Worm (Caenorhabditis elegans) whole organism, late embryonic: ENCODE data around the gene exo-1.

Experiments
- C38D4.7 ChIP-seq: fragments of 200-800 bp; sonication (Bioruptor generic); optimal IDR thresholded peaks from 2 replicates; lab custom pipeline; 2018; ENCODE audit warnings: mild to moderate bottlenecking, missing genetic modification characterization, moderate library complexity, missing compliant biosample characterization
- F13H6.1 ChIP-seq: sonication (generic microtip); optimal IDR thresholded peaks from 2 replicates; lab custom pipeline; 2016; ENCODE audit warnings: missing genetic modification characterization, missing compliant biosample characterization
- K02D7.2 ChIP-seq: sonication (generic microtip); optimal IDR thresholded peaks from 2 replicates; lab custom pipeline; 2017; ENCODE audit warnings: mild to moderate bottlenecking, missing genetic modification characterization, missing compliant biosample characterization
- K09A11.1 ChIP-seq: sonication (generic microtip); optimal IDR thresholded peaks from 2 replicates; lab custom pipeline; 2017; ENCODE audit warnings: antibody characterized with exemption, mild to moderate bottlenecking, missing genetic modification characterization, missing compliant biosample characterization; ENCODE audit not compliant: insufficient read depth
- Y22D7AL.16 ChIP-seq: sonication (generic microtip); optimal IDR thresholded peaks from 2 replicates; lab custom pipeline; 2016; ENCODE audit warnings: missing genetic modification characterization, missing compliant biosample characterization
- ahr-1 ChIP-seq: sonication (generic microtip); optimal IDR thresholded peaks from 2 replicates; lab custom pipeline; 2016; ENCODE audit warnings: missing genetic modification characterization, missing compliant biosample characterization
- ama-1 ChIP-seq: fragments of 150-350 bp; optimal IDR thresholded peaks from 2 replicates; lab custom pipeline; 2014
- ceh-18 ChIP-seq: sonication (generic microtip); optimal IDR thresholded peaks from 2 replicates; lab custom pipeline; 2016; ENCODE audit warnings: missing genetic modification characterization, missing compliant biosample characterization
- ceh-19 ChIP-seq: fragments of 200-800 bp; sonication (Bioruptor generic); optimal IDR thresholded peaks from 2 replicates; lab custom pipeline; 2018; ENCODE audit warnings: mild to moderate bottlenecking, missing genetic modification characterization, missing compliant biosample characterization
- ceh-2 ChIP-seq: sonication (generic microtip); optimal IDR thresholded peaks from 2 replicates; lab custom pipeline; 2016; ENCODE audit warnings: missing genotype, missing genetic modification characterization, missing compliant biosample characterization
- ceh-22 ChIP-seq: sonication (generic microtip); optimal IDR thresholded peaks from 2 replicates; lab custom pipeline; 2017; ENCODE audit warnings: missing biosample characterization, missing genetic modification characterization
- ceh-24 ChIP-seq: sonication (generic microtip); optimal IDR thresholded peaks from 2 replicates; lab custom pipeline; 2016; ENCODE audit warnings: mild to moderate bottlenecking, missing genetic modification characterization, missing compliant biosample characterization
- ceh-30 ChIP-seq: fragments of 150-350 bp; optimal IDR thresholded peaks from 2 replicates; lab custom pipeline; 2014; ENCODE audit warnings: missing biosample characterization, missing genetic modification characterization
- ceh-31 ChIP-seq: sonication (generic microtip); optimal IDR thresholded peaks from 2 replicates; lab custom pipeline; 2016; ENCODE audit warnings: missing genetic modification characterization, missing compliant biosample characterization
- ceh-34 ChIP-seq: sonication (generic microtip); optimal IDR thresholded peaks from 2 replicates; lab custom pipeline; 2016; ENCODE audit warnings: mild to moderate bottlenecking, missing genetic modification characterization, missing compliant biosample characterization
- ceh-48 ChIP-seq: sonication (generic microtip); optimal IDR thresholded peaks from 2 replicates; lab custom pipeline; 2016; ENCODE audit warnings: missing genetic modification characterization, inconsistent platforms, missing compliant biosample characterization
- ceh-6 ChIP-seq: fragments of 200-800 bp; sonication (Bioruptor generic); optimal IDR thresholded peaks from 2 replicates; lab custom pipeline; 2018; ENCODE audit warnings: mild to moderate bottlenecking, missing genetic modification characterization, missing compliant biosample characterization
- dmd-4 ChIP-seq: sonication (generic microtip); optimal IDR thresholded peaks from 2 replicates; lab custom pipeline; 2016; ENCODE audit warnings: borderline replicate concordance, missing genetic modification characterization, missing compliant biosample characterization
- elt-2 ChIP-seq: sonication (generic microtip); optimal IDR thresholded peaks from 2 replicates; lab custom pipeline; 2016; ENCODE audit warnings: missing genetic modification reagents, missing genetic modification characterization, missing compliant biosample characterization
- elt-4 ChIP-seq: sonication (generic microtip); optimal IDR thresholded peaks from 2 replicates; lab custom pipeline; 2016; ENCODE audit warnings: missing genetic modification characterization, missing compliant biosample characterization
- eyg-1 ChIP-seq: sonication (generic microtip); optimal IDR thresholded peaks from 2 replicates; lab custom pipeline; 2016; ENCODE audit warnings: missing genotype, missing genetic modification characterization, missing compliant biosample characterization
- fax-1 ChIP-seq: sonication (generic microtip); optimal IDR thresholded peaks from 2 replicates; lab custom pipeline; 2016; ENCODE audit warnings: missing genotype, missing genetic modification characterization, missing compliant biosample characterization
- fkh-6 ChIP-seq: sonication (generic microtip); optimal IDR thresholded peaks from 2 replicates; lab custom pipeline; 2016; ENCODE audit warnings: missing genetic modification characterization, missing compliant biosample characterization
- gmeb-2 ChIP-seq: sonication (generic microtip); optimal IDR thresholded peaks from 2 replicates; lab custom pipeline; 2016; ENCODE audit warnings: missing genetic modification characterization, inconsistent platforms, missing compliant biosample characterization
- hlh-13 ChIP-seq: fragments of 200-800 bp; sonication (Bioruptor generic); optimal IDR thresholded peaks from 2 replicates; lab custom pipeline; 2018; ENCODE audit warnings: mild to moderate bottlenecking, missing genetic modification characterization, missing compliant biosample characterization
- hlh-15 ChIP-seq: sonication (generic microtip); optimal IDR thresholded peaks from 2 replicates; lab custom pipeline; 2016; ENCODE audit warnings: missing genetic modification characterization, missing compliant biosample characterization
- hlh-30 ChIP-seq: sonication (generic microtip); optimal IDR thresholded peaks from 2 replicates; lab custom pipeline; 2017; ENCODE audit warnings: antibody characterized with exemption, missing genetic modification characterization, missing compliant biosample characterization; ENCODE audit not compliant: insufficient read depth
- hlh-6 ChIP-seq: sonication (generic microtip); optimal IDR thresholded peaks from 2 replicates; lab custom pipeline; 2016; ENCODE audit warnings: missing genotype, missing genetic modification characterization, missing compliant biosample characterization
- mec-3 ChIP-seq: sonication (generic microtip); optimal IDR thresholded peaks from 2 replicates; lab custom pipeline; 2016; ENCODE audit warnings: borderline replicate concordance, missing genetic modification characterization, missing compliant biosample characterization
- nhr-11 ChIP-seq: fragments of 150-350 bp; optimal IDR thresholded peaks from 2 replicates; lab custom pipeline; 2014; ENCODE audit warnings: missing biosample characterization, missing genetic modification characterization
- nhr-232 ChIP-seq: sonication (generic microtip); optimal IDR thresholded peaks from 2 replicates; lab custom pipeline; 2016; ENCODE audit warnings: missing genetic modification characterization, missing compliant biosample characterization
- npax-4 ChIP-seq: sonication (generic microtip); optimal IDR thresholded peaks from 2 replicates; lab custom pipeline; 2016; ENCODE audit warnings: missing genetic modification characterization, missing compliant biosample characterization
- odd-2 ChIP-seq: sonication (generic microtip); optimal IDR thresholded peaks from 2 replicates; lab custom pipeline; 2017; ENCODE audit warnings: antibody characterized with exemption, mild to moderate bottlenecking, missing genetic modification characterization, missing compliant biosample characterization
- pax-1 ChIP-seq: fragments of 150-350 bp; optimal IDR thresholded peaks from 2 replicates; lab custom pipeline; 2014; ENCODE audit warnings: missing biosample characterization, missing genetic modification characterization
- pha-4 ChIP-seq: fragments of 150-350 bp; optimal IDR thresholded peaks from 2 replicates; lab custom pipeline; 2018; ENCODE audit warnings: missing biosample characterization, missing genetic modification reagents, missing genetic modification characterization
- pqm-1 ChIP-seq: sonication (generic microtip); optimal IDR thresholded peaks from 2 replicates; lab custom pipeline; 2016; ENCODE audit warnings: missing genetic modification characterization, missing compliant biosample characterization
- pros-1 ChIP-seq: fragments of 150-350 bp; optimal IDR thresholded peaks from 2 replicates; lab custom pipeline; 2014; ENCODE audit warnings: missing biosample characterization, missing genetic modification reagents, missing genetic modification characterization
- ref-2 ChIP-seq: sonication (generic microtip); optimal IDR thresholded peaks from 2 replicates; lab custom pipeline; 2016; ENCODE audit warnings: missing genetic modification characterization, missing compliant biosample characterization
- sox-4 ChIP-seq: sonication (generic microtip); optimal IDR thresholded peaks from 2 replicates; lab custom pipeline; 2017; ENCODE audit warnings: mild to moderate bottlenecking, missing genetic modification characterization, inconsistent platforms, missing compliant biosample characterization
- unc-3 ChIP-seq, 2 experiments: fragments of 200-800 bp in 1 of 2; sonication (Bioruptor generic) in 1 of 2; sonication (generic microtip) in 1 of 2; conservative IDR thresholded peaks in 1 of 2; optimal IDR thresholded peaks in 1 of 2; 2 replicates each; pipeline versions ENCODE4 v1.3.6 to Lab custom; 2016 to 2022; ENCODE audit warnings: missing compliant biosample characterization in 2 of 2, missing genetic modification characterization in 2 of 2, missing genetic modification reagents in 1 of 2
- unc-42 ChIP-seq: sonication (generic microtip); optimal IDR thresholded peaks from 2 replicates; lab custom pipeline; 2016; ENCODE audit warnings: missing genotype, missing genetic modification characterization, missing compliant biosample characterization
- unc-55 ChIP-seq: sonication (generic microtip); optimal IDR thresholded peaks from 2 replicates; lab custom pipeline; 2017; ENCODE audit warnings: missing biosample characterization, missing genetic modification reagents, missing genetic modification characterization
- unc-86 ChIP-seq: sonication (generic microtip); optimal IDR thresholded peaks from 2 replicates; lab custom pipeline; 2016; ENCODE audit warnings: missing genetic modification characterization, missing compliant biosample characterization
- zip-5 ChIP-seq: sonication (generic microtip); optimal IDR thresholded peaks from 2 replicates; lab custom pipeline; 2016; ENCODE audit warnings: missing genetic modification characterization, missing compliant biosample characterization
- ztf-16 ChIP-seq: sonication (generic microtip); optimal IDR thresholded peaks from 2 replicates; lab custom pipeline; 2017; ENCODE audit warnings: missing genetic modification characterization, missing compliant biosample characterization

The exo-1 gene

ce11 chrIII:13462965-13463783, 39.9 kb downstream of the exo-1 start, which contains the start of gene ant-1.1 (continued):
- TF ChIP-seq dmd-4 (tag; lab: Kevin White, UChicago) (no peak), mec-3 (no peak), ceh-48 (tag; lab: Kevin White, UChicago) (peak; percentile 29), ceh-22 (tag; lab: Kevin White, UChicago) (no peak), fkh-6 (tag; lab: Kevin White, UChicago) (no peak), ceh-34 (tag; lab: Kevin White, UChicago) (peak; percentile 87), ceh-30 (tag; lab: Kevin White, UChicago) (no peak), sox-4 (tag; lab: Kevin White, UChicago) (no peak), pros-1 (tag; lab: Kevin White, UChicago) (peak; percentile 50), ceh-2 (peak; percentile 38), ceh-6 (GFP tag; lab: Kevin White, UChicago) (no peak), K02D7.2 (peak; percentile 14), pha-4 (no peak), ceh-19 (GFP tag; lab: Kevin White, UChicago) (peak; percentile 42), pqm-1 (tag; lab: Kevin White, UChicago) (no peak), hlh-13 (GFP tag; lab: Kevin White, UChicago) (no peak), unc-55 (peak; percentile 65), fax-1 (tag; lab: Kevin White, UChicago) (peak; percentile 12), ceh-24 (tag; lab: Kevin White, UChicago) (peak; percentile 26), C38D4.7 (GFP tag; lab: Kevin White, UChicago) (peak; percentile 7)

DNA sequence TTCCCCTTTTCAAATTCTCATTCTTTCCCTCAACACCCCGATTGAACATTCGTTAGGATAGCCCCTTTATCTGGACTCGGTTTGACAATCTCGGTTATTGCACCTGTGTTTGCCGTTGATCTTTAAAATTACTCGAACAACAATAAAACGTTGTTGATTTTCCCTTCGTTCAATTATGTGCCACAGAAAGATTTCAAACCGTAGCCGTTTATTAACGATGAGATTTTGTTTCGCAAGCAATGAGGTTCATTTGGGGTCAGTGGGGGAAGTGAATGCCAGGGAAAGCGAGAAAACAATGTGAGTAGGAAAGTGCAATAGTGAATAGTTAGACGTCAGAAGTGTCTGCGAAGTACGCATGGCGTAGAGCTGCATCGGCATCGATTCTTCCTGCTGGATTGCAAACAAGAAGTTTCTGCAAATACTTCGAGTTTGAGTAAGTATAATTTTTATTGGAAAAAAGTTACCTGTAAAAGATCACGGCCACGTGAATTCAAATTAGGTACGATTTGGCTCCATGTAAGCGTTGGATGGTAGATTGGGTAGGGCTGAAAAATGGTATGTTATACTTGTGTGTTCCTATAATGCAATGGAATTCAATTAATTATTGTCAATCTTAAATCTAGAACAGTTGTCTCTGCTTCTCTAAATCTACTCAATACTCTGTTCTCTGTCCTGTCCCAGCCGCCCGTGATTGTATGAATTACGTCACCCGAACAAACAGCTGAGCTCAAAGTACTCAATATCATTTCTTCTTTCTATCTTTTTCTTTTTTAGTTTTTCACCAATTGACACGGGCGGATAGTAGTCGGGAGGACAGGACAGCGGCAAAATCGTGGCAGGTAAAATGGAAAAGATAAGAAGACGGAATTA, 41.4 kb downstream of the exo-1 start, which contains the start of gene kel-3:
TSS of gene kel-3 (plus strand) at position 328 of the 870 bp plus-strand sequence.
- TF ChIP-seq ceh-22 (tag; lab: Kevin White, UChicago): no peak
- TF ChIP-seq ceh-31 (tag; lab: Kevin White, UChicago): no peak
- TF ChIP-seq sox-4 (tag; lab: Kevin White, UChicago): no peak
- TF ChIP-seq npax-4 (tag; lab: Kevin White, UChicago): no peak
- no peak for TF ChIP-seq hlh-30
- TF ChIP-seq ceh-24 (tag; lab: Kevin White, UChicago): no peak
- no peak for TF ChIP-seq hlh-13 (GFP tag; lab: Kevin White, UChicago)
- TF ChIP-seq ceh-18 (tag; lab: Kevin White, UChicago): peak; percentile 34
- TF ChIP-seq pqm-1 (tag; lab: Kevin White, UChicago): peak; percentile 8
- TF ChIP-seq elt-2 (tag; lab: Kevin White, UChicago): peak; percentile 63
- no peak for TF ChIP-seq ref-2 (tag; lab: Kevin White, UChicago)
- no peak for TF ChIP-seq eyg-1
- TF ChIP-seq nhr-11 (tag; lab: Kevin White, UChicago): no peak
- TF ChIP-seq unc-86 (tag; lab: Kevin White, UChicago): no peak
- TF ChIP-seq ahr-1 (tag; lab: Kevin White, UChicago): no peak
- TF ChIP-seq Y22D7AL.16 (tag; lab: Kevin White, UChicago): no peak
- no peak for TF ChIP-seq ztf-16 (tag; lab: Kevin White, UChicago)
- TF ChIP-seq C38D4.7 (GFP tag; lab: Kevin White, UChicago): no peak
- TF ChIP-seq hlh-15 (tag; lab: Kevin White, UChicago): no peak
- peak; percentile 49 for TF ChIP-seq unc-55
- no peak for TF ChIP-seq ceh-30 (tag; lab: Kevin White, UChicago)
- no peak for TF ChIP-seq F13H6.1 (tag; lab: Kevin White, UChicago)
- no peak for TF ChIP-seq K09A11.1 (tag; lab: Kevin White, UChicago)
- TF ChIP-seq nhr-232 (tag; lab: Kevin White, UChicago): no peak
- no peak for TF ChIP-seq fkh-6 (tag; lab: Kevin White, UChicago)
- TF ChIP-seq mec-3: no peak
- TF ChIP-seq unc-3 (GFP tag; conservative IDR thresholded peaks at IDR 0.05; lab: Robert Waterston, UW): no peak
- no peak for TF ChIP-seq unc-3 (tag; optimal IDR thresholded peaks at IDR 0.05; lab: Kevin White, UChicago)
- no peak for TF ChIP-seq pax-1 (tag; lab: Kevin White, UChicago)
- no peak for TF ChIP-seq odd-2 (tag; lab: Kevin White, UChicago)
- no peak for TF ChIP-seq gmeb-2 (tag; lab: Kevin White, UChicago)
- no peak for TF ChIP-seq ceh-34 (tag; lab: Kevin White, UChicago)
- no peak for TF ChIP-seq hlh-6 (tag; lab: Kevin White, UChicago)
- no peak for TF ChIP-seq zip-5 (tag; lab: Kevin White, UChicago)
- TF ChIP-seq fax-1 (tag; lab: Kevin White, UChicago): no peak
- TF ChIP-seq ama-1 (lab: Kevin White, UChicago): peak; percentile 85
- no peak for TF ChIP-seq elt-4 (tag; lab: Kevin White, UChicago)
- no peak for TF ChIP-seq dmd-4 (tag; lab: Kevin White, UChicago)
- no peak for TF ChIP-seq unc-42
